Worm (Caenorhabditis elegans) whole organism, late embryonic: ENCODE measurements around the gene H43I07.1.

Experiments used
- C08G9.2 ChIP-seq: sonication (generic microtip); optimal IDR thresholded peaks from 2 replicates; lab custom pipeline; 2016; ENCODE audit warnings: mild to moderate bottlenecking, missing genetic modification characterization, moderate library complexity, missing compliant biosample characterization
- K09A11.1 ChIP-seq: sonication (generic microtip); optimal IDR thresholded peaks from 2 replicates; lab custom pipeline; 2017; ENCODE audit warnings: antibody characterized with exemption, mild to moderate bottlenecking, missing genetic modification characterization, missing compliant biosample characterization; ENCODE audit not compliant: insufficient read depth
- ama-1 ChIP-seq: fragments of 150-350 bp; optimal IDR thresholded peaks from 2 replicates; lab custom pipeline; 2014
- dve-1 ChIP-seq: sonication (generic microtip); optimal IDR thresholded peaks from 2 replicates; lab custom pipeline; 2017; ENCODE audit warnings: antibody characterized with exemption, mild to moderate bottlenecking, missing genetic modification characterization, missing compliant biosample characterization
- elt-2 ChIP-seq: sonication (generic microtip); optimal IDR thresholded peaks from 2 replicates; lab custom pipeline; 2016; ENCODE audit warnings: missing genetic modification reagents, missing genetic modification characterization, missing compliant biosample characterization
- fkh-10 ChIP-seq: fragments of 150-350 bp; optimal IDR thresholded peaks from 2 replicates; lab custom pipeline; 2014; ENCODE audit warnings: missing biosample characterization, missing genetic modification reagents, missing genetic modification characterization
- mec-3 ChIP-seq: sonication (generic microtip); optimal IDR thresholded peaks from 2 replicates; lab custom pipeline; 2016; ENCODE audit warnings: borderline replicate concordance, missing genetic modification characterization, missing compliant biosample characterization
- pat-9 ChIP-seq: fragments of 200-800 bp; sonication (Bioruptor generic); optimal IDR thresholded peaks from 2 replicates; lab custom pipeline; 2018; ENCODE audit warnings: mild to moderate bottlenecking, missing genetic modification characterization, moderate library complexity, missing compliant biosample characterization
- rnt-1 ChIP-seq: sonication (generic microtip); optimal IDR thresholded peaks from 2 replicates; lab custom pipeline; 2016; ENCODE audit warnings: missing genetic modification characterization, missing compliant biosample characterization
- sdc-2 ChIP-seq: sonication (generic microtip); optimal IDR thresholded peaks from 2 replicates; lab custom pipeline; 2016; ENCODE audit warnings: missing genotype, missing genetic modification characterization, missing compliant biosample characterization
- tbx-2 ChIP-seq: sonication (generic microtip); optimal IDR thresholded peaks from 2 replicates; lab custom pipeline; 2016; ENCODE audit warnings: missing genetic modification characterization, missing compliant biosample characterization
- unc-3 ChIP-seq, 2 experiments: fragments of 200-800 bp in 1 of 2; sonication (Bioruptor generic) in 1 of 2; sonication (generic microtip) in 1 of 2; conservative IDR thresholded peaks in 1 of 2; optimal IDR thresholded peaks in 1 of 2; 2 replicates each; pipeline versions ENCODE4 v1.3.6 to Lab custom; 2016 to 2022; ENCODE audit warnings: missing compliant biosample characterization in 2 of 2, missing genetic modification characterization in 2 of 2, missing genetic modification reagents in 1 of 2
- unc-55 ChIP-seq: sonication (generic microtip); optimal IDR thresholded peaks from 2 replicates; lab custom pipeline; 2017; ENCODE audit warnings: missing biosample characterization, missing genetic modification reagents, missing genetic modification characterization
- unc-86 ChIP-seq: sonication (generic microtip); optimal IDR thresholded peaks from 2 replicates; lab custom pipeline; 2016; ENCODE audit warnings: missing genetic modification characterization, missing compliant biosample characterization

- TF ChIP-seq C08G9.2 (tag; lab: Kevin White, UChicago) (no peak), rnt-1 (no peak), sdc-2 (no peak), K09A11.1 (tag; lab: Kevin White, UChicago) (no peak), tbx-2 (tag; lab: Kevin White, UChicago) (no peak), mec-3 (tag; lab: Kevin White, UChicago) (no peak), unc-3 (GFP tag; conservative IDR thresholded peaks at IDR 0.05; lab: Robert Waterston, UW) (no peak), unc-3 (tag; optimal IDR thresholded peaks at IDR 0.05; lab: Kevin White, UChicago) (no peak), pat-9 (no peak), fkh-10 (GFP tag; lab: Kevin White, UChicago) (no peak), unc-55 (GFP tag; lab: Kevin White, UChicago) (no peak), ama-1 (no peak), unc-86 (tag; lab: Kevin White, UChicago) (no peak), elt-2 (tag; lab: Kevin White, UChicago) (no peak), dve-1 (tag; lab: Kevin White, UChicago) (no peak)
Measured at ce11 chrV:4162922-4163321, 41.6 kb upstream of the H43I07.1 start, which contains the start of gene Y45G5AM.4.
